Worm (Caenorhabditis elegans): ENCODE results near the gene W06G6.11.

DNA sequence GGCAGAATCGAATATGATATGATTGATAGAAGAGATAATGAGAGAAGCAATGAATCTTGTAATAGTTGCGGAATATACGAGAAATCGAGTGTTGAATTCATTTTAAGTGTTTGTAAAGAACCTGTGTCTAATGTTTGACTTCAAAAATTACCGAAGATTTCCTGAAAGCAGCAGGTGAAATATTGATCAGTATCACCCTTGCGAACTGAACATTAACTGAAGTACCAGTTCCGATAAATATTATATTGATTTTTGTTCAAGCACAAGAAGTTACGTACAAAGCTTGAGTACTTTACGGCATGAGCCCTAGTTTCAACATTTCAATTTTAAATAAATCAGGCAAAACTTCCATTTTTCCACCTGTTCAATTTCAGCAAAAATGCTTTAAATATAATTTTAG, 30.1 kb upstream of the W06G6.11 start, which contains the start of gene srz-103:
- TF ChIP-seq fkh-10 (GFP tag; optimal IDR thresholded peaks at IDR 0.05) (no peak), nhr-76 (tag; optimal IDR thresholded peaks at IDR 0.05) (no peak), egl-13 (tag; optimal IDR thresholded peaks at IDR 0.05) (no peak), unc-62 (GFP tag; optimal IDR thresholded peaks at IDR 0.05) (no peak), lin-15B (tag; optimal IDR thresholded peaks at IDR 0.05) (no peak)

Measured in whole organism, L1 larva.